Worm (Caenorhabditis elegans) whole organism, L3 larva: ENCODE results near the gene nfyb-1.

Experiments used
- ZK546.5 ChIP-seq: sonication (generic microtip); optimal IDR thresholded peaks from 2 replicates; lab custom pipeline; 2017; ENCODE audit warnings: missing biosample characterization, missing genetic modification characterization
- mml-1 ChIP-seq: fragments of 150-350 bp; sonication (generic microtip); optimal IDR thresholded peaks from 3 replicates; lab custom pipeline; 2014; ENCODE audit warnings: missing biosample characterization, missing genetic modification characterization
- nhr-11 ChIP-seq: fragments of 150-350 bp; optimal IDR thresholded peaks from 2 replicates; lab custom pipeline; 2014; ENCODE audit warnings: missing biosample characterization, missing genetic modification characterization
- nhr-28 ChIP-seq: fragments of 150-350 bp; optimal IDR thresholded peaks from 2 replicates; lab custom pipeline; 2014; ENCODE audit warnings: missing biosample characterization, missing genetic modification characterization
- nhr-76 ChIP-seq: fragments of 150-350 bp; sonication (generic microtip); optimal IDR thresholded peaks from 5 replicates; lab custom pipeline; 2014; ENCODE audit warnings: missing biosample characterization, missing genetic modification characterization
- pqm-1 ChIP-seq: fragments of 150-350 bp; optimal IDR thresholded peaks from 2 replicates; lab custom pipeline; 2017; ENCODE audit warnings: missing biosample characterization, missing genetic modification characterization, inconsistent platforms
- zag-1 ChIP-seq: fragments of 150-350 bp; optimal IDR thresholded peaks from 2 replicates; lab custom pipeline; 2014; ENCODE audit warnings: missing biosample characterization, missing genetic modification characterization

- no peak for TF ChIP-seq pqm-1
- TF ChIP-seq nhr-28 (tag; lab: Kevin White, UChicago) = no peak
- TF ChIP-seq nhr-11 = no peak
- TF ChIP-seq mml-1 (tag; lab: Kevin White, UChicago) = no peak
- no peak for TF ChIP-seq zag-1 (tag; lab: Kevin White, UChicago)
- TF ChIP-seq ZK546.5 = no peak
- no peak for TF ChIP-seq nhr-76 (tag; lab: Kevin White, UChicago)
Observed at ce11 chrII:437279-437678, 29.9 kb downstream of the nfyb-1 start.
